Fruit fly (Drosophila melanogaster) whole organism, embryonic: ENCODE measurements around the gene isoQC.

Experiments
- Aef1 ChIP-seq: fragments of 200-800 bp; sonication (Bioruptor generic); IDR thresholded peaks from 3 replicates; pipeline ENCODE4 v1.3.6; 2022; ENCODE audit warnings: missing biosample characterization, missing genetic modification characterization
- Bteb2 ChIP-seq: fragments of 200-800 bp; sonication (Bioruptor generic); optimal IDR thresholded peaks from 2 replicates; lab custom pipeline; 2016; ENCODE audit warnings: missing biosample characterization, missing genetic modification characterization
- CG10274 ChIP-seq: fragments of 200-800 bp; sonication (Bioruptor generic); optimal IDR thresholded peaks from 3 replicates; lab custom pipeline; 2017; ENCODE audit warnings: missing biosample characterization, mild to moderate bottlenecking, missing genetic modification characterization
- CG10321 ChIP-seq: fragments of 200-800 bp; sonication (Bioruptor generic); IDR thresholded peaks from 2 replicates; pipeline ENCODE4 v1.3.6; 2022; ENCODE audit warnings: missing biosample characterization, missing genetic modification characterization
- CG11456 ChIP-seq: fragments of 200-800 bp; sonication (Bioruptor generic); IDR thresholded peaks from 3 replicates; pipeline ENCODE4 v1.3.6; 2022; ENCODE audit warnings: missing biosample characterization, missing genetic modification characterization
- CG12104 ChIP-seq: fragments of 200-800 bp; sonication (Bioruptor generic); optimal IDR thresholded peaks from 3 replicates; lab custom pipeline; 2016; ENCODE audit warnings: missing biosample characterization, missing genetic modification characterization
- CG12155 ChIP-seq: fragments of 200-800 bp; sonication (Bioruptor generic); optimal IDR thresholded peaks from 3 replicates; lab custom pipeline; 2016; ENCODE audit warnings: missing biosample characterization, missing genetic modification characterization
- CG12659 ChIP-seq: fragments of 200-800 bp; sonication (Bioruptor generic); optimal IDR thresholded peaks from 3 replicates; lab custom pipeline; 2017; ENCODE audit warnings: mild to moderate bottlenecking, missing biosample characterization, missing genetic modification reagents, missing genetic modification characterization
- CG14014 ChIP-seq: fragments of 200-800 bp; sonication (Bioruptor generic); IDR thresholded peaks from 2 replicates; pipeline ENCODE4 v1.3.6; 2022; ENCODE audit warnings: missing biosample characterization, missing genetic modification characterization
- CG16863 ChIP-seq: fragments of 200-800 bp; sonication (Bioruptor generic); optimal IDR thresholded peaks from 3 replicates; lab custom pipeline; 2016; ENCODE audit warnings: missing biosample characterization, missing genetic modification characterization
- CG18011 ChIP-seq: fragments of 200-800 bp; sonication (Bioruptor generic); optimal IDR thresholded peaks from 2 replicates; lab custom pipeline; 2017; ENCODE audit warnings: missing biosample characterization, missing genetic modification characterization, mild to moderate bottlenecking, moderate library complexity, missing genotype
- CG2120 ChIP-seq: fragments of 200-800 bp; sonication (Bioruptor generic); optimal IDR thresholded peaks from 3 replicates; lab custom pipeline; 2016; ENCODE audit warnings: missing biosample characterization, missing genetic modification characterization
- CG30431 ChIP-seq: fragments of 200-800 bp; sonication (Bioruptor generic); optimal IDR thresholded peaks from 2 replicates; lab custom pipeline; 2017; ENCODE audit warnings: missing biosample characterization, missing genetic modification characterization
- CG4360 ChIP-seq: fragments of 200-800 bp; sonication (Bioruptor generic); IDR thresholded peaks from 2 replicates; pipeline ENCODE4 v1.3.6; 2022; ENCODE audit warnings: missing biosample characterization, missing genetic modification characterization
- CG6765 ChIP-seq: fragments of 200-800 bp; sonication (Bioruptor generic); optimal IDR thresholded peaks from 3 replicates; lab custom pipeline; 2017; ENCODE audit warnings: missing biosample characterization, mild to moderate bottlenecking, missing genetic modification characterization
- CG6813 ChIP-seq: fragments of 200-800 bp; sonication (Bioruptor generic); optimal IDR thresholded peaks from 2 replicates; lab custom pipeline; 2017; ENCODE audit warnings: missing biosample characterization, missing genetic modification characterization, mild to moderate bottlenecking, moderate library complexity, missing genetic modification reagents
- CG9437 ChIP-seq: fragments of 200-800 bp; sonication (Bioruptor generic); optimal IDR thresholded peaks from 2 replicates; lab custom pipeline; 2018; ENCODE audit warnings: missing biosample characterization, mild to moderate bottlenecking, missing genetic modification characterization
- CG9609 ChIP-seq: fragments of 200-800 bp; sonication (Bioruptor generic); optimal IDR thresholded peaks from 3 replicates; lab custom pipeline; 2016; ENCODE audit warnings: missing biosample characterization, missing genetic modification characterization
- CG9932 ChIP-seq: fragments of 200-800 bp; sonication (Bioruptor generic); IDR thresholded peaks from 2 replicates; pipeline ENCODE4 v1.3.6; 2022; ENCODE audit warnings: missing biosample characterization, missing genetic modification characterization
- CrebB ChIP-seq: fragments of 200-800 bp; sonication (Bioruptor generic); optimal IDR thresholded peaks from 3 replicates; lab custom pipeline; 2018; ENCODE audit warnings: missing biosample characterization, mild to moderate bottlenecking, missing genetic modification characterization
- HLHmδ ChIP-seq: fragments of 200-800 bp; sonication (Bioruptor generic); optimal IDR thresholded peaks from 2 replicates; lab custom pipeline; 2018; ENCODE audit warnings: missing biosample characterization, mild to moderate bottlenecking, missing genetic modification characterization, moderate library complexity
- Hr39 ChIP-seq: fragments of >200 bp; optimal IDR thresholded peaks from 2 replicates; lab custom pipeline; 2017
- Hsf ChIP-seq: fragments of 200-800 bp; sonication (Bioruptor generic); optimal IDR thresholded peaks from 3 replicates; lab custom pipeline; 2016; ENCODE audit warnings: missing biosample characterization, missing genetic modification characterization
- Max ChIP-seq: fragments of 200-800 bp; sonication (Bioruptor generic); optimal IDR thresholded peaks from 2 replicates; lab custom pipeline; 2016; ENCODE audit warnings: missing biosample characterization, mild to moderate bottlenecking, missing genetic modification characterization
- Med ChIP-seq: fragments of 200-800 bp; sonication (Bioruptor generic); peaks from one replicate; lab custom pipeline; 2016; ENCODE audit warnings: missing biosample characterization, missing genetic modification characterization, mild to moderate bottlenecking, inconsistent platforms, moderate library complexity
- NFAT ChIP-seq: fragments of 200-800 bp; sonication (Bioruptor generic); IDR thresholded peaks from 2 replicates; pipeline ENCODE4 v1.3.6; 2022; ENCODE audit warnings: missing biosample characterization, missing genetic modification characterization
- Sry-δ ChIP-seq: fragments of 200-800 bp; sonication (Bioruptor generic); optimal IDR thresholded peaks from 2 replicates; lab custom pipeline; 2016; ENCODE audit warnings: missing biosample characterization, missing genetic modification characterization
- Taf1 ChIP-seq: fragments of 200-800 bp; sonication (Bioruptor generic); IDR thresholded peaks from 2 replicates; pipeline ENCODE4 v1.3.6; 2022; ENCODE audit warnings: missing biosample characterization, missing genetic modification characterization
- caup ChIP-seq: fragments of 200-800 bp; sonication (Bioruptor generic); optimal IDR thresholded peaks from 3 replicates; lab custom pipeline; 2017; ENCODE audit warnings: missing biosample characterization, mild to moderate bottlenecking, missing genetic modification characterization, moderate library complexity; ENCODE audit not compliant: severe bottlenecking
- chn ChIP-seq: fragments of 200-800 bp; sonication (Bioruptor generic); optimal IDR thresholded peaks from 2 replicates; lab custom pipeline; 2016; ENCODE audit warnings: missing biosample characterization, missing genetic modification characterization
- ci ChIP-seq: fragments of 200-800 bp; sonication (Bioruptor generic); IDR thresholded peaks from 3 replicates; pipeline ENCODE4 v1.3.6; 2022; ENCODE audit warnings: missing biosample characterization, missing genetic modification characterization
- crol ChIP-seq: fragments of 200-800 bp; sonication (Bioruptor generic); IDR thresholded peaks from 2 replicates; pipeline ENCODE4 v1.3.6; 2022; ENCODE audit warnings: missing biosample characterization, missing genetic modification characterization
- crp ChIP-seq, 2 experiments: fragments of 200-800 bp; sonication (Bioruptor generic); optimal IDR thresholded peaks; 2 replicates in 1 of 2; 3 replicates in 1 of 2; lab custom pipeline; 2017; ENCODE audit warnings: missing biosample characterization in 2 of 2, missing genetic modification characterization in 2 of 2, mild to moderate bottlenecking in 1 of 2, moderate library complexity in 1 of 2
- dan ChIP-seq: fragments of 200-800 bp; sonication (Bioruptor generic); IDR thresholded peaks from 2 replicates; pipeline ENCODE4 v1.3.6; 2022; ENCODE audit warnings: missing biosample characterization, missing genetic modification characterization
- dimm ChIP-seq: fragments of 200-800 bp; sonication (Bioruptor generic); IDR thresholded peaks from 2 replicates; pipeline ENCODE4 v1.3.6; 2022; ENCODE audit warnings: missing biosample characterization, missing genetic modification characterization
- emc ChIP-seq: fragments of 200-800 bp; sonication (Bioruptor generic); optimal IDR thresholded peaks from 2 replicates; lab custom pipeline; 2016; ENCODE audit warnings: missing biosample characterization, missing genetic modification characterization
- fd3F ChIP-seq: fragments of 200-800 bp; sonication (Bioruptor generic); optimal IDR thresholded peaks from 2 replicates; lab custom pipeline; 2018; ENCODE audit warnings: missing biosample characterization, mild to moderate bottlenecking, missing genetic modification characterization, moderate library complexity
- gsb-n ChIP-seq: fragments of 200-800 bp; sonication (Bioruptor generic); optimal IDR thresholded peaks from 3 replicates; lab custom pipeline; 2018; ENCODE audit warnings: missing biosample characterization, mild to moderate bottlenecking, missing genetic modification characterization
- her ChIP-seq: fragments of 200-800 bp; sonication (Bioruptor generic); optimal IDR thresholded peaks from 2 replicates; lab custom pipeline; 2016; ENCODE audit warnings: missing biosample characterization, missing genetic modification characterization
- lov ChIP-seq, 2 experiments: fragments of 200-800 bp in 1 of 2; fragments of >200 bp in 1 of 2; sonication (Bioruptor generic) in 1 of 2; IDR thresholded peaks in 1 of 2; optimal IDR thresholded peaks in 1 of 2; 2 replicates in 1 of 2; 3 replicates in 1 of 2; pipeline versions ENCODE4 v1.3.6 to Lab custom; 2017 to 2022; ENCODE audit warnings: missing biosample characterization in 1 of 2, missing genetic modification characterization in 1 of 2
- nerfin-1 ChIP-seq: fragments of 200-800 bp; sonication (Bioruptor generic); optimal IDR thresholded peaks from 3 replicates; lab custom pipeline; 2019; ENCODE audit warnings: missing biosample characterization, mild to moderate bottlenecking, missing genetic modification characterization, moderate library complexity
- nerfin-2 ChIP-seq: fragments of 200-800 bp; sonication (Bioruptor generic); IDR thresholded peaks from 2 replicates; pipeline ENCODE4 v1.3.6; 2022; ENCODE audit warnings: missing biosample characterization, missing genetic modification characterization; ENCODE audit not compliant: partially characterized antibody
- nom ChIP-seq: fragments of 200-800 bp; sonication (Bioruptor generic); optimal IDR thresholded peaks from 2 replicates; lab custom pipeline; 2017; ENCODE audit warnings: missing biosample characterization, missing genetic modification characterization, mild to moderate bottlenecking, moderate library complexity, missing genetic modification reagents
- oc ChIP-seq: fragments of 200-800 bp; sonication (Bioruptor generic); optimal IDR thresholded peaks from 2 replicates; lab custom pipeline; 2018; ENCODE audit warnings: missing biosample characterization, mild to moderate bottlenecking, missing genetic modification characterization, moderate library complexity
- odd ChIP-seq: fragments of 200-800 bp; sonication (Bioruptor generic); optimal IDR thresholded peaks from 2 replicates; lab custom pipeline; 2017; ENCODE audit warnings: missing biosample characterization, mild to moderate bottlenecking, missing genetic modification characterization
- scrt ChIP-seq: fragments of 200-800 bp; sonication (Bioruptor generic); optimal IDR thresholded peaks from 2 replicates; lab custom pipeline; 2018; ENCODE audit warnings: missing biosample characterization, mild to moderate bottlenecking, missing genetic modification characterization, moderate library complexity
- slou ChIP-seq: fragments of 200-800 bp; sonication (Bioruptor generic); optimal IDR thresholded peaks from 3 replicates; lab custom pipeline; 2016; ENCODE audit warnings: missing biosample characterization, missing genetic modification characterization
- trem ChIP-seq: fragments of 200-800 bp; optimal IDR thresholded peaks from 3 replicates; lab custom pipeline; 2019; ENCODE audit warnings: missing biosample characterization, mild to moderate bottlenecking, missing genetic modification characterization, moderate library complexity
- trh ChIP-seq: fragments of 200-800 bp; sonication (Bioruptor generic); optimal IDR thresholded peaks from 2 replicates; lab custom pipeline; 2016; ENCODE audit warnings: missing biosample characterization, missing genetic modification characterization
- tx ChIP-seq: fragments of 200-800 bp; sonication (Bioruptor generic); optimal IDR thresholded peaks from 2 replicates; lab custom pipeline; 2016; ENCODE audit warnings: missing biosample characterization, missing genetic modification characterization
- unpg ChIP-seq: fragments of 200-800 bp; sonication (Bioruptor generic); optimal IDR thresholded peaks from 3 replicates; lab custom pipeline; 2018; ENCODE audit warnings: missing biosample characterization, mild to moderate bottlenecking, missing genetic modification characterization, moderate library complexity
- wek ChIP-seq: fragments of 200-800 bp; sonication (Bioruptor generic); optimal IDR thresholded peaks from 3 replicates; lab custom pipeline; 2018; ENCODE audit warnings: missing biosample characterization, mild to moderate bottlenecking, missing genetic modification characterization, moderate library complexity

The isoQC gene

dm6 chr3L:20494262-20494601 lies 20.0 kb downstream of the isoQC start (continued):
- no peak for TF ChIP-seq nerfin-1 (tag; lab: Kevin White, UChicago)
- no peak for TF ChIP-seq wek
- TF ChIP-seq odd (GFP tag; lab: Kevin White, UChicago) = peak; percentile 13
- TF ChIP-seq lov (optimal IDR thresholded peaks at IDR 0.05; lab: Kevin White, UChicago) = no peak
- no peak for TF ChIP-seq lov (GFP tag; IDR thresholded peaks at IDR 0.05; lab: Robert Waterston, UW)
- no peak for TF ChIP-seq dimm (GFP tag; lab: Robert Waterston, UW)
- peak; percentile 36 for TF ChIP-seq CG2120 (GFP tag; lab: Kevin White, UChicago)
- TF ChIP-seq unpg (GFP tag; lab: Kevin White, UChicago) = no peak
- TF ChIP-seq Med (GFP tag; lab: Kevin White, UChicago) = peak; percentile 64
- no peak for TF ChIP-seq Bteb2 (GFP tag; lab: Kevin White, UChicago)
- no peak for TF ChIP-seq slou (GFP tag; lab: Kevin White, UChicago)
- no peak for TF ChIP-seq Hr39 (lab: Kevin White, UChicago)
- peak; percentile 30 for TF ChIP-seq gsb-n (tag; lab: Kevin White, UChicago)
- TF ChIP-seq CG10321 (GFP tag; lab: Robert Waterston, UW) = no peak
- peak; percentile 8; the same call in 1 of the 2 replicates for TF ChIP-seq CG9932 (GFP tag; lab: Robert Waterston, UW)
- no peak for TF ChIP-seq CG16863 (GFP tag; lab: Kevin White, UChicago)
- no peak for TF ChIP-seq ci (GFP tag; lab: Robert Waterston, UW)
- TF ChIP-seq emc = no peak
- TF ChIP-seq CrebB (tag; lab: Kevin White, UChicago) = no peak
- no peak for TF ChIP-seq nerfin-2 (GFP tag; lab: Robert Waterston, UW)
- no peak for TF ChIP-seq NFAT (GFP tag; lab: Robert Waterston, UW)
- no peak for TF ChIP-seq CG11456 (GFP tag; lab: Robert Waterston, UW)
- no peak for TF ChIP-seq Aef1 (GFP tag; lab: Robert Waterston, UW)
- TF ChIP-seq Hsf (GFP tag; lab: Kevin White, UChicago) = no peak
- no peak for TF ChIP-seq CG6765
- TF ChIP-seq fd3F (GFP tag; lab: Kevin White, UChicago) = no peak
- no peak for TF ChIP-seq CG12155 (GFP tag; lab: Kevin White, UChicago)
- no peak for TF ChIP-seq HLHmδ (GFP tag; lab: Kevin White, UChicago)
- TF ChIP-seq trem (tag; lab: Kevin White, UChicago) = peak; percentile 6
- no peak for TF ChIP-seq Sry-δ (GFP tag; lab: Kevin White, UChicago)
- no peak for TF ChIP-seq CG4360
- no peak for TF ChIP-seq CG12659 (GFP tag; lab: Kevin White, UChicago)
- TF ChIP-seq chn (GFP tag; lab: Kevin White, UChicago) = no peak
- no peak for TF ChIP-seq CG14014 (GFP tag; lab: Robert Waterston, UW)
- TF ChIP-seq Taf1 = no peak
- no peak for TF ChIP-seq CG9437 (GFP tag; lab: Kevin White, UChicago)
- TF ChIP-seq Max (GFP tag; lab: Kevin White, UChicago) = no peak
- TF ChIP-seq oc (tag; lab: Kevin White, UChicago) = no peak
- no peak for TF ChIP-seq tx (GFP tag; lab: Kevin White, UChicago)
- TF ChIP-seq CG10274 (GFP tag; lab: Kevin White, UChicago) = no peak
- no peak for TF ChIP-seq CG18011 (GFP tag; lab: Kevin White, UChicago)
- peak; percentile 22 for TF ChIP-seq caup (GFP tag; lab: Kevin White, UChicago)
- TF ChIP-seq CG6813 (GFP tag; lab: Kevin White, UChicago) = no peak
- no peak for TF ChIP-seq dan (GFP tag; lab: Robert Waterston, UW)
- no peak for TF ChIP-seq nom
- no peak for TF ChIP-seq CG30431
- TF ChIP-seq crol = no peak
- no peak for TF ChIP-seq her (GFP tag; lab: Kevin White, UChicago)
- TF ChIP-seq CG9609 (GFP tag; lab: Kevin White, UChicago) = no peak
- no peak for TF ChIP-seq scrt (GFP tag; lab: Kevin White, UChicago)
- no peak for TF ChIP-seq CG12104
- TF ChIP-seq crp (GFP tag; optimal IDR thresholded peaks at IDR 0.05; lab: Kevin White, UChicago) = no peak
- no peak for TF ChIP-seq trh (GFP tag; lab: Kevin White, UChicago)
